Worm (Caenorhabditis elegans) whole organism, young adult: Measurements from ENCODE around the gene ccdc-12.

Experiments used
- D2030.7 ChIP-seq: fragments of 200-800 bp; sonication (Bioruptor generic); IDR thresholded peaks from 2 replicates; pipeline ENCODE4 v1.3.6; 2022; ENCODE audit warnings: missing genetic modification reagents, missing genetic modification characterization, missing compliant biosample characterization
- F22D6.2 ChIP-seq: sonication (generic microtip); optimal IDR thresholded peaks from 2 replicates; lab custom pipeline; 2016; ENCODE audit warnings: mild to moderate bottlenecking, missing genetic modification characterization, missing compliant biosample characterization
- F33H1.4 ChIP-seq: fragments of 200-800 bp; sonication (Bioruptor generic); IDR thresholded peaks from 2 replicates; pipeline ENCODE4 v1.3.6; 2022; ENCODE audit warnings: missing genetic modification reagents, missing genetic modification characterization, missing compliant biosample characterization
- F49E8.2 ChIP-seq: sonication (generic microtip); optimal IDR thresholded peaks from 3 replicates; lab custom pipeline; 2017; ENCODE audit warnings: missing genetic modification characterization, mild to moderate bottlenecking, missing compliant biosample characterization, antibody characterized with exemption, moderate library complexity; ENCODE audit not compliant: insufficient read depth
- F55B11.4 ChIP-seq: sonication (generic microtip); optimal IDR thresholded peaks from 2 replicates; lab custom pipeline; 2016; ENCODE audit warnings: missing compliant biosample characterization, missing genetic modification characterization, borderline replicate concordance; ENCODE audit not compliant: insufficient read depth
- F57A8.1 ChIP-seq: fragments of 200-800 bp; sonication (Bioruptor generic); optimal IDR thresholded peaks from 2 replicates; lab custom pipeline; 2018; ENCODE audit warnings: mild to moderate bottlenecking, missing genetic modification characterization, moderate library complexity, missing compliant biosample characterization
- F57C9.4 ChIP-seq: sonication (generic microtip); optimal IDR thresholded peaks from 2 replicates; lab custom pipeline; 2017; ENCODE audit warnings: mild to moderate bottlenecking, missing genetic modification characterization, missing compliant biosample characterization
- K11D2.4 ChIP-seq: fragments of 200-800 bp; sonication (Bioruptor generic); IDR thresholded peaks from 2 replicates; pipeline ENCODE4 v1.3.6; 2022; ENCODE audit warnings: missing genetic modification reagents, missing genetic modification characterization, missing compliant biosample characterization
- T26A5.8 ChIP-seq: sonication (generic microtip); optimal IDR thresholded peaks from 2 replicates; lab custom pipeline; 2016; ENCODE audit warnings: missing genetic modification characterization, missing compliant biosample characterization
- ZK185.1 ChIP-seq: sonication (generic microtip); optimal IDR thresholded peaks from 2 replicates; lab custom pipeline; 2016; ENCODE audit warnings: mild to moderate bottlenecking, missing genetic modification characterization, missing compliant biosample characterization; ENCODE audit not compliant: poor library complexity, severe bottlenecking
- aptf-2 ChIP-seq: fragments of 200-800 bp; sonication (Bioruptor generic); conservative IDR thresholded peaks from 2 replicates; pipeline ENCODE4 v1.3.6; 2022; ENCODE audit warnings: missing genetic modification reagents, missing genetic modification characterization, missing compliant biosample characterization
- atf-7 ChIP-seq: sonication (generic microtip); optimal IDR thresholded peaks from 2 replicates; lab custom pipeline; 2017; ENCODE audit warnings: mild to moderate bottlenecking, missing genetic modification characterization, missing compliant biosample characterization
- athp-1 ChIP-seq: sonication (generic microtip); optimal IDR thresholded peaks from 2 replicates; lab custom pipeline; 2017; ENCODE audit warnings: mild to moderate bottlenecking, missing genetic modification characterization, missing compliant biosample characterization
- attf-5 ChIP-seq: fragments of 200-800 bp; sonication (Bioruptor generic); optimal IDR thresholded peaks from 2 replicates; lab custom pipeline; 2018; ENCODE audit warnings: mild to moderate bottlenecking, missing genetic modification characterization, missing compliant biosample characterization
- attf-6 ChIP-seq: fragments of 200-800 bp; sonication (Bioruptor generic); IDR thresholded peaks from 2 replicates; pipeline ENCODE4 v1.3.6; 2022; ENCODE audit warnings: missing genetic modification reagents, missing genetic modification characterization, missing compliant biosample characterization
- ccch-3 ChIP-seq: fragments of 200-800 bp; sonication (Bioruptor generic); optimal IDR thresholded peaks from 2 replicates; lab custom pipeline; 2018; ENCODE audit warnings: mild to moderate bottlenecking, missing genetic modification characterization, missing compliant biosample characterization
- cebp-2 ChIP-seq: fragments of 200-800 bp; sonication (Bioruptor generic); IDR thresholded peaks from 2 replicates; pipeline ENCODE4 v1.3.6; 2022; ENCODE audit warnings: missing genetic modification characterization, missing compliant biosample characterization
- ceh-58 ChIP-seq: fragments of 200-800 bp; sonication (Bioruptor generic); IDR thresholded peaks from 2 replicates; pipeline ENCODE4 v1.3.6; 2022; ENCODE audit warnings: missing genetic modification characterization, missing compliant biosample characterization
- ceh-79 ChIP-seq: sonication (generic microtip); optimal IDR thresholded peaks from 2 replicates; lab custom pipeline; 2017; ENCODE audit warnings: mild to moderate bottlenecking, missing genetic modification characterization, missing compliant biosample characterization
- ceh-91 ChIP-seq: fragments of 200-800 bp; sonication (Bioruptor generic); IDR thresholded peaks from 2 replicates; pipeline ENCODE4 v1.3.6; 2022; ENCODE audit warnings: missing genetic modification reagents, missing genetic modification characterization, missing compliant biosample characterization
- dpl-1 ChIP-seq: fragments of 150-350 bp; optimal IDR thresholded peaks from 2 replicates; lab custom pipeline; 2014; ENCODE audit warnings: missing biosample characterization, missing genetic modification reagents, missing genetic modification characterization
- egl-18 ChIP-seq: fragments of 200-800 bp; sonication (Bioruptor generic); IDR thresholded peaks from 2 replicates; pipeline ENCODE4 v1.3.6; 2022; ENCODE audit warnings: missing genetic modification reagents, missing genetic modification characterization, missing compliant biosample characterization
- egl-44 ChIP-seq: fragments of 200-800 bp; sonication (Bioruptor generic); IDR thresholded peaks from 2 replicates; pipeline ENCODE4 v1.3.6; 2022; ENCODE audit warnings: missing genetic modification reagents, missing genetic modification characterization, missing compliant biosample characterization
- egrh-3 ChIP-seq: fragments of 200-800 bp; sonication (Bioruptor generic); IDR thresholded peaks from 2 replicates; pipeline ENCODE4 v1.3.6; 2022; ENCODE audit warnings: missing genetic modification reagents, missing genetic modification characterization, missing compliant biosample characterization
- ets-4 ChIP-seq: fragments of 200-800 bp; sonication (Bioruptor generic); optimal IDR thresholded peaks from 2 replicates; lab custom pipeline; 2018; ENCODE audit warnings: mild to moderate bottlenecking, missing genetic modification characterization, missing compliant biosample characterization
- fkh-3 ChIP-seq: sonication (generic microtip); optimal IDR thresholded peaks from 2 replicates; lab custom pipeline; 2016; ENCODE audit warnings: mild to moderate bottlenecking, missing genetic modification characterization, missing compliant biosample characterization
- gei-17 ChIP-seq: fragments of 200-800 bp; sonication (Bioruptor generic); optimal IDR thresholded peaks from 2 replicates; lab custom pipeline; 2018; ENCODE audit warnings: mild to moderate bottlenecking, missing genetic modification characterization, missing compliant biosample characterization
- lag-1 ChIP-seq: fragments of 200-800 bp; sonication (Bioruptor generic); IDR thresholded peaks from 2 replicates; pipeline ENCODE4 v1.3.6; 2022; ENCODE audit warnings: missing genetic modification reagents, missing genetic modification characterization, missing compliant biosample characterization
- lin-26 ChIP-seq: fragments of 200-800 bp; sonication (Bioruptor generic); IDR thresholded peaks from 2 replicates; pipeline ENCODE4 v1.3.6; 2022; ENCODE audit warnings: missing genetic modification reagents, missing genetic modification characterization, missing compliant biosample characterization
- lin-40 ChIP-seq: sonication (generic microtip); optimal IDR thresholded peaks from 2 replicates; lab custom pipeline; 2016; ENCODE audit warnings: missing genetic modification characterization, mild to moderate bottlenecking, missing compliant biosample characterization, missing genotype, missing genetic modification reagents
- lsl-1 ChIP-seq: fragments of 200-800 bp; sonication (Bioruptor generic); optimal IDR thresholded peaks from 2 replicates; lab custom pipeline; 2018; ENCODE audit warnings: mild to moderate bottlenecking, missing genetic modification characterization, moderate library complexity, missing compliant biosample characterization
- madf-10 ChIP-seq: sonication (generic microtip); optimal IDR thresholded peaks from 2 replicates; lab custom pipeline; 2016; ENCODE audit warnings: mild to moderate bottlenecking, missing genetic modification characterization, missing compliant biosample characterization
- madf-3 ChIP-seq: fragments of 200-800 bp; sonication (Bioruptor generic); IDR thresholded peaks from 2 replicates; pipeline ENCODE4 v1.3.6; 2022; ENCODE audit warnings: missing genetic modification reagents, missing genetic modification characterization, missing compliant biosample characterization
- madf-8 ChIP-seq: fragments of 200-800 bp; sonication (Bioruptor generic); conservative IDR thresholded peaks from 2 replicates; pipeline ENCODE4 v1.3.6; 2022; ENCODE audit warnings: missing genetic modification reagents, missing genetic modification characterization, missing compliant biosample characterization
- nfyb-1 ChIP-seq: fragments of 200-800 bp; sonication (Bioruptor generic); IDR thresholded peaks from 2 replicates; pipeline ENCODE4 v1.3.6; 2022; ENCODE audit warnings: missing genetic modification reagents, missing genetic modification characterization, missing compliant biosample characterization
- nhr-80 ChIP-seq: sonication (generic microtip); optimal IDR thresholded peaks from 2 replicates; lab custom pipeline; 2016; ENCODE audit warnings: missing genetic modification characterization, missing compliant biosample characterization
- nhr-90 ChIP-seq: sonication (generic microtip); optimal IDR thresholded peaks from 2 replicates; lab custom pipeline; 2016; ENCODE audit warnings: missing genotype, mild to moderate bottlenecking, missing genetic modification characterization, missing compliant biosample characterization
- rcor-1 ChIP-seq: fragments of 200-800 bp; sonication (Bioruptor generic); IDR thresholded peaks from 2 replicates; pipeline ENCODE4 v1.3.6; 2022; ENCODE audit warnings: missing genetic modification reagents, missing genetic modification characterization, missing compliant biosample characterization
- rec-8 ChIP-seq, 2 experiments: sonication (generic microtip); optimal IDR thresholded peaks; 2 replicates each; lab custom pipeline; 2016; ENCODE audit warnings: mild to moderate bottlenecking in 2 of 2, missing genetic modification characterization in 2 of 2, missing genetic modification reagents in 2 of 2, missing genotype in 2 of 2, missing biosample characterization in 1 of 2, missing compliant biosample characterization in 1 of 2, moderate library complexity in 1 of 2
- repo-1 ChIP-seq: sonication (generic microtip); optimal IDR thresholded peaks from 2 replicates; lab custom pipeline; 2017; ENCODE audit warnings: mild to moderate bottlenecking, missing genetic modification characterization, missing compliant biosample characterization
- rpc-1 ChIP-seq, 2 experiments: fragments of 150-350 bp in 1 of 2; sonication (generic microtip) in 1 of 2; optimal IDR thresholded peaks; 2 replicates each; lab custom pipeline; 2014 to 2018; ENCODE audit warnings: missing biosample characterization in 1 of 2, missing genetic modification characterization in 1 of 2, missing genetic modification reagents in 1 of 2, missing genotype in 1 of 2
- snpc-1.1 ChIP-seq: sonication (generic microtip); optimal IDR thresholded peaks from 2 replicates; lab custom pipeline; 2017; ENCODE audit warnings: missing genetic modification characterization, mild to moderate bottlenecking, missing compliant biosample characterization, antibody characterized with exemption, moderate library complexity, missing genotype, missing genetic modification reagents; ENCODE audit not compliant: insufficient read depth
- sptf-2 ChIP-seq: fragments of 200-800 bp; sonication (Bioruptor generic); optimal IDR thresholded peaks from 2 replicates; lab custom pipeline; 2018; ENCODE audit warnings: mild to moderate bottlenecking, missing genetic modification characterization, missing compliant biosample characterization
- tbp1 ChIP-seq: fragments of 200-800 bp; sonication (Bioruptor generic); optimal IDR thresholded peaks from 2 replicates; lab custom pipeline; 2018; ENCODE audit warnings: mild to moderate bottlenecking, missing genetic modification characterization, missing compliant biosample characterization
- tbx-9 ChIP-seq: sonication (generic microtip); optimal IDR thresholded peaks from 2 replicates; lab custom pipeline; 2016; ENCODE audit warnings: borderline replicate concordance, missing genetic modification characterization, inconsistent platforms, missing compliant biosample characterization
- xnd-1 ChIP-seq: sonication (generic microtip); optimal IDR thresholded peaks from 2 replicates; lab custom pipeline; 2016; ENCODE audit warnings: missing genotype, missing genetic modification reagents, missing genetic modification characterization, missing compliant biosample characterization
- ztf-18 ChIP-seq: sonication (generic microtip); optimal IDR thresholded peaks from 2 replicates; lab custom pipeline; 2016; ENCODE audit warnings: missing genotype, mild to moderate bottlenecking, missing genetic modification characterization, missing compliant biosample characterization
- ztf-26 ChIP-seq: sonication (generic microtip); optimal IDR thresholded peaks from 2 replicates; lab custom pipeline; 2017; ENCODE audit warnings: missing genetic modification characterization, missing compliant biosample characterization
- ztf-3 ChIP-seq: fragments of 200-800 bp; sonication (Bioruptor generic); optimal IDR thresholded peaks from 2 replicates; lab custom pipeline; 2018; ENCODE audit warnings: mild to moderate bottlenecking, missing genetic modification characterization, missing compliant biosample characterization

Gene ccdc-12

ce11 chrIV:2497615-2498183 is 2.7 kb upstream of the ccdc-12 start, which contains the start of gene Y69A2AR.16 (continued):
- TF ChIP-seq lsl-1, result no peak
- TF ChIP-seq rpc-1 (optimal IDR thresholded peaks at IDR 0.05; lab: Kevin White, UChicago), result no peak
- TF ChIP-seq rpc-1 (tag; optimal IDR thresholded peaks at IDR 0.05; lab: Kevin White, UChicago), result no peak
- no peak for TF ChIP-seq madf-3
- TF ChIP-seq F57C9.4 (tag; lab: Kevin White, UChicago), result no peak
- no peak for TF ChIP-seq nhr-80
- no peak for TF ChIP-seq ccch-3 (GFP tag; lab: Kevin White, UChicago)
- peak; percentile 72 for TF ChIP-seq repo-1 (tag; lab: Kevin White, UChicago)
- no peak for TF ChIP-seq D2030.7 (GFP tag; lab: Robert Waterston, UW)
- TF ChIP-seq madf-10 (tag; lab: Kevin White, UChicago), result no peak
- TF ChIP-seq egrh-3 (GFP tag; lab: Robert Waterston, UW), result no peak
- TF ChIP-seq gei-17, result no peak
- TF ChIP-seq ztf-26 (tag; lab: Kevin White, UChicago), result no peak
- peak; percentile 12 for TF ChIP-seq tbp1
- no peak for TF ChIP-seq ceh-91 (GFP tag; lab: Robert Waterston, UW)
- no peak for TF ChIP-seq rec-8 (tag; optimal IDR thresholded peaks at IDR 0.05; lab: Kevin White, UChicago)
- TF ChIP-seq T26A5.8 (tag; lab: Kevin White, UChicago), result no peak
- no peak for TF ChIP-seq ets-4 (GFP tag; lab: Kevin White, UChicago)
- no peak for TF ChIP-seq cebp-2 (GFP tag; lab: Robert Waterston, UW)
- no peak for TF ChIP-seq egl-18 (GFP tag; lab: Robert Waterston, UW)
- no peak for TF ChIP-seq dpl-1
- TF ChIP-seq sptf-2, result no peak
- no peak for TF ChIP-seq aptf-2 (GFP tag; lab: Robert Waterston, UW)
- TF ChIP-seq ztf-3, result no peak
- TF ChIP-seq egl-44 (GFP tag; lab: Robert Waterston, UW), result no peak
- TF ChIP-seq F22D6.2 (tag; lab: Kevin White, UChicago), result no peak
- TF ChIP-seq rcor-1, result no peak
- no peak for TF ChIP-seq ceh-58 (GFP tag; lab: Robert Waterston, UW)
- TF ChIP-seq attf-5, result no peak
- peak; percentile 45 for TF ChIP-seq fkh-3 (tag; lab: Kevin White, UChicago)
- no peak for TF ChIP-seq ztf-18 (tag; lab: Kevin White, UChicago)
- no peak for TF ChIP-seq F49E8.2 (tag; lab: Kevin White, UChicago)
- TF ChIP-seq athp-1, result peak; percentile 12
- no peak for TF ChIP-seq ZK185.1
- no peak for TF ChIP-seq xnd-1 (tag; lab: Kevin White, UChicago)
- no peak; the same call in 1 of the 2 replicates for TF ChIP-seq nfyb-1
- TF ChIP-seq madf-8 (GFP tag; lab: Robert Waterston, UW), result no peak
- TF ChIP-seq F33H1.4 (GFP tag; lab: Robert Waterston, UW), result no peak; the same call in 1 of the 2 replicates
- TF ChIP-seq lin-40 (tag; lab: Kevin White, UChicago), result peak; percentile 18
- TF ChIP-seq lin-26, result no peak
- no peak for TF ChIP-seq nhr-90
- no peak for TF ChIP-seq lag-1
- no peak for TF ChIP-seq ceh-79 (tag; lab: Kevin White, UChicago)
- peak; percentile 33 for TF ChIP-seq atf-7 (tag; lab: Kevin White, UChicago)
- TF ChIP-seq snpc-1.1 (tag; lab: Kevin White, UChicago), result no peak
- no peak for TF ChIP-seq F55B11.4
- no peak for TF ChIP-seq F57A8.1 (GFP tag; lab: Kevin White, UChicago)
- no peak for TF ChIP-seq K11D2.4
- TF ChIP-seq tbx-9 (tag; lab: Kevin White, UChicago), result no peak
- TF ChIP-seq attf-6 (GFP tag; lab: Robert Waterston, UW), result no peak
